Worm (Caenorhabditis elegans): Measurements from ENCODE around the gene ZK813.5.

The ZK813.5 gene

DNA sequence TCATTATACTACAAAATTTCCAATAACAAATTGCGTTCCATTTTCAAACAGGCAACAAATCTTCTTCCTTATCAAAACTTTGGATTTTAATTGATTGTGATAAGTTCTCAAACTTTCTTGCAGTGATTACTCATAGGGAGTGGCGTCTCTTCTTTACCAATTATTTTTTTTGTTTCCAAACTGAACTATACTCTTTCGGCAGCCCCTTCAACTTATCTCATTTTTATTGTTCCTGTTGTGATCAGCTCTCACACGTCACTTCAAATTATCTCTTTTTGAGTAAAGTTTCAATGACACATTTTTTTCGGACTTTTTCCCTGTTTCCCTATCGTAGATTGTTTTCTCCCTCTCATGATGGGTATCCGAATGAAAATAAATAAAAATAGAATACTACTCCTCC is 41.4 kb upstream of the ZK813.5 start (continued):
- TF ChIP-seq dsc-1 (tag; optimal IDR thresholded peaks at IDR 0.05) (no peak), lin-13 (GFP tag; optimal IDR thresholded peaks at IDR 0.05) (no peak), unc-86 (tag; optimal IDR thresholded peaks at IDR 0.05) (no peak), ceh-88 (GFP tag; IDR thresholded peaks at IDR 0.05) (no peak), hlh-4 (tag; optimal IDR thresholded peaks at IDR 0.05) (no peak), ceh-63 (GFP tag; optimal IDR thresholded peaks at IDR 0.05) (no peak), C16A3.4 (tag; optimal IDR thresholded peaks at IDR 0.05) (no peak), mef-2 (tag; optimal IDR thresholded peaks at IDR 0.05) (no peak), sup-37 (GFP tag; optimal IDR thresholded peaks at IDR 0.05) (no peak), swsn-7 (tag; optimal IDR thresholded peaks at IDR 0.05) (no peak), nhr-12 (tag; optimal IDR thresholded peaks at IDR 0.05) (no peak), pax-3 (tag; optimal IDR thresholded peaks at IDR 0.05) (no peak), lin-39 (tag; optimal IDR thresholded peaks at IDR 0.05) (no peak), blmp-1 (tag; optimal IDR thresholded peaks at IDR 0.05) (peak; percentile 29), rnt-1 (tag; optimal IDR thresholded peaks at IDR 0.05) (no peak), alr-1 (tag; optimal IDR thresholded peaks at IDR 0.05; ENCODE audit: borderline replicate concordance) (no peak), mep-1 (tag; optimal IDR thresholded peaks at IDR 0.05) (no peak), mab-9 (GFP tag; IDR thresholded peaks at IDR 0.05) (no peak), nhr-77 (tag; optimal IDR thresholded peaks at IDR 0.05) (no peak), nhr-11 (tag; optimal IDR thresholded peaks at IDR 0.05) (no peak), sptf-1 (tag; optimal IDR thresholded peaks at IDR 0.05) (no peak), nhr-20 (tag; optimal IDR thresholded peaks at IDR 0.05) (peak; percentile 57), efl-1 (optimal IDR thresholded peaks at IDR 0.05) (no peak), efl-1 (GFP tag; optimal IDR thresholded peaks at IDR 0.05 in 1 of 2) (peak in 1 of 2 experiments; percentile 73), vab-15 (tag; optimal IDR thresholded peaks at IDR 0.05) (no peak), efl-3 (GFP tag; optimal IDR thresholded peaks at IDR 0.05) (no peak), sox-4 (tag; optimal IDR thresholded peaks at IDR 0.05) (no peak), fkh-8 (tag; optimal IDR thresholded peaks at IDR 0.05) (no peak), aly-2 (tag; optimal IDR thresholded peaks at IDR 0.05) (no peak), egl-27 (tag; optimal IDR thresholded peaks at IDR 0.05) (no peak), nhr-90 (tag; optimal IDR thresholded peaks at IDR 0.05; ENCODE audit: poor library complexity) (peak; percentile 24), fkh-10 (GFP tag; optimal IDR thresholded peaks at IDR 0.05) (no peak), grh-1 (GFP tag; IDR thresholded peaks at IDR 0.05) (0 out of 2 replicates have a peak, but pooled peaks have one; percentile 25), nhr-85 (tag) (peak; percentile 10), egl-13 (tag; optimal IDR thresholded peaks at IDR 0.05) (no peak), tlp-1 (tag; optimal IDR thresholded peaks at IDR 0.05) (no peak), lin-15B (tag; optimal IDR thresholded peaks at IDR 0.05) (no peak)

DNA sequence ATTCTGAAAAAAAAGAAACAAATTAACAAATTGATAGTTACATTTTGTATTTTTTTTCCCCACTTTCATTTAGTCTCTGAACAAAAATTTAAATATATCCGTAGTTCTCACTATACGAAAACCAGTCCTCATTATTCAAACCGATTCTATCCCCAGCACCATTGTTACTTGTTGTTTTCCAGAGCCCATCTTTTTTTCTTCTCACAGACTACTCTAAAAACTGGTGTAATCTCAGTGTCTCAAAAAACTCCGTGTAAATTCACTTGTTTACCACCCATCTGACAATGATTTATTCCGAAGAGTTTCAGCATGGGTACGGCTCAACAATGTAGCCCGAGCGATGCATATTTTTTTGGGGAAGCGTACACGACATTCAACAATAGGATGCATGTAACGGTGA is 38.0 kb upstream of the ZK813.5 start, which contains the start of gene C12D12.3:
TSS of gene C12D12.3 (plus strand) at position 301 of the 400 bp plus-strand sequence.
- no peak for TF ChIP-seq ceh-63 (GFP tag; optimal IDR thresholded peaks at IDR 0.05)
- no peak for TF ChIP-seq C04F5.9 (tag; optimal IDR thresholded peaks at IDR 0.05)
- TF ChIP-seq lir-3 (tag; optimal IDR thresholded peaks at IDR 0.05; ENCODE audit: poor library complexity): no peak
- no peak for TF ChIP-seq hpl-2 (GFP tag; optimal IDR thresholded peaks at IDR 0.05)
- TF ChIP-seq efl-1 (optimal IDR thresholded peaks at IDR 0.05): no peak
- no peak for TF ChIP-seq efl-1 (GFP tag; optimal IDR thresholded peaks at IDR 0.05 in 1 of 2)
- TF ChIP-seq unc-98 (GFP tag; IDR thresholded peaks at IDR 0.05): no peak
- no peak for TF ChIP-seq snpc-4 (tag; optimal IDR thresholded peaks at IDR 0.05)
- TF ChIP-seq nhr-237 (tag; optimal IDR thresholded peaks at IDR 0.05): no peak
- no peak for TF ChIP-seq zip-4 (GFP tag; optimal IDR thresholded peaks at IDR 0.05)
- no peak for TF ChIP-seq nhr-77 (tag; optimal IDR thresholded peaks at IDR 0.05)
- no peak for TF ChIP-seq efl-3 (GFP tag; optimal IDR thresholded peaks at IDR 0.05)
- TF ChIP-seq blmp-1 (tag; optimal IDR thresholded peaks at IDR 0.05): no peak
- no peak for TF ChIP-seq nhr-20 (tag; optimal IDR thresholded peaks at IDR 0.05)
- no peak for TF ChIP-seq mep-1 (tag; optimal IDR thresholded peaks at IDR 0.05)
- no peak for TF ChIP-seq nhr-76 (tag; optimal IDR thresholded peaks at IDR 0.05)
